Fruit fly (Drosophila melanogaster) whole organism, embryonic: ENCODE data around the gene AIMP2.

ENCODE experiments used
- Adf1 ChIP-seq: fragments of 200-800 bp; sonication (Bioruptor generic); IDR thresholded peaks from 2 replicates; pipeline ENCODE4 v1.3.6; 2022; ENCODE audit warnings: missing biosample characterization, missing genetic modification characterization
- CG10274 ChIP-seq: fragments of 200-800 bp; sonication (Bioruptor generic); optimal IDR thresholded peaks from 3 replicates; lab custom pipeline; 2017; ENCODE audit warnings: missing biosample characterization, mild to moderate bottlenecking, missing genetic modification characterization
- CG11398 ChIP-seq: fragments of 200-800 bp; sonication (Bioruptor generic); optimal IDR thresholded peaks from 2 replicates; lab custom pipeline; 2016; ENCODE audit warnings: missing biosample characterization, missing genetic modification characterization
- CG12299 ChIP-seq: fragments of 200-800 bp; sonication (Bioruptor generic); optimal IDR thresholded peaks from 2 replicates; lab custom pipeline; 2018; ENCODE audit warnings: missing biosample characterization, mild to moderate bottlenecking, missing genetic modification characterization
- CG12659 ChIP-seq: fragments of 200-800 bp; sonication (Bioruptor generic); optimal IDR thresholded peaks from 3 replicates; lab custom pipeline; 2017; ENCODE audit warnings: mild to moderate bottlenecking, missing biosample characterization, missing genetic modification reagents, missing genetic modification characterization
- CG14667 ChIP-seq: fragments of 200-800 bp; sonication (Bioruptor generic); IDR thresholded peaks from 2 replicates; pipeline ENCODE4 v1.3.6; 2022; ENCODE audit warnings: missing biosample characterization, missing genetic modification characterization
- CG17328 ChIP-seq: fragments of 200-800 bp; sonication (Bioruptor generic); IDR thresholded peaks from 2 replicates; pipeline ENCODE4 v1.3.6; 2022; ENCODE audit warnings: missing biosample characterization, missing genetic modification characterization
- CG17612 ChIP-seq: fragments of 200-800 bp; sonication (Bioruptor generic); IDR thresholded peaks from 2 replicates; pipeline ENCODE4 v1.3.6; 2022; ENCODE audit warnings: missing biosample characterization, missing genetic modification characterization
- CG17802 ChIP-seq: fragments of 200-800 bp; sonication (Bioruptor generic); optimal IDR thresholded peaks from 2 replicates; lab custom pipeline; 2018; ENCODE audit warnings: missing biosample characterization, mild to moderate bottlenecking, missing genetic modification characterization, moderate library complexity
- CG18476 ChIP-seq: fragments of 200-800 bp; sonication (Bioruptor generic); optimal IDR thresholded peaks from 2 replicates; lab custom pipeline; 2016; ENCODE audit warnings: missing biosample characterization, mild to moderate bottlenecking, missing genetic modification characterization
- CG2202 ChIP-seq: fragments of 200-800 bp; sonication (Bioruptor generic); optimal IDR thresholded peaks from 2 replicates; lab custom pipeline; 2018; ENCODE audit warnings: missing biosample characterization, mild to moderate bottlenecking, missing genetic modification characterization
- CG2712 ChIP-seq: fragments of 200-800 bp; optimal IDR thresholded peaks from 3 replicates; lab custom pipeline; 2019; ENCODE audit warnings: missing biosample characterization, mild to moderate bottlenecking, missing genetic modification characterization, moderate library complexity
- CG31388 ChIP-seq: fragments of 200-800 bp; sonication (Bioruptor generic); optimal IDR thresholded peaks from 2 replicates; lab custom pipeline; 2016; ENCODE audit warnings: missing biosample characterization, missing genetic modification characterization
- CG32532 ChIP-seq: fragments of 200-800 bp; sonication (Bioruptor generic); IDR thresholded peaks from 2 replicates; pipeline ENCODE4 v1.3.6; 2022; ENCODE audit warnings: missing biosample characterization, missing genetic modification characterization
- CG8089 ChIP-seq: fragments of 200-800 bp; sonication (Bioruptor generic); optimal IDR thresholded peaks from 3 replicates; lab custom pipeline; 2016; ENCODE audit warnings: missing biosample characterization, missing genetic modification characterization
- CHES-1-like ChIP-seq: fragments of 200-800 bp; sonication (Bioruptor generic); optimal IDR thresholded peaks from 2 replicates; lab custom pipeline; 2016; ENCODE audit warnings: missing biosample characterization, missing genetic modification characterization
- CTCF ChIP-seq: fragments of 200-800 bp; sonication (Bioruptor generic); optimal IDR thresholded peaks from 2 replicates; lab custom pipeline; 2017; ENCODE audit warnings: missing biosample characterization, mild to moderate bottlenecking, missing genetic modification characterization, moderate library complexity
- CrebB ChIP-seq: fragments of 200-800 bp; sonication (Bioruptor generic); optimal IDR thresholded peaks from 3 replicates; lab custom pipeline; 2018; ENCODE audit warnings: missing biosample characterization, mild to moderate bottlenecking, missing genetic modification characterization
- Dad ChIP-seq: fragments of 200-800 bp; sonication (Bioruptor generic); optimal IDR thresholded peaks from 3 replicates; lab custom pipeline; 2016; ENCODE audit warnings: missing biosample characterization, missing genetic modification characterization
- GATAe ChIP-seq: fragments of 200-800 bp; sonication (Bioruptor generic); conservative IDR thresholded peaks from 2 replicates; pipeline ENCODE4 v1.3.6; 2022; ENCODE audit warnings: missing biosample characterization, missing genetic modification characterization
- HLH3B ChIP-seq: fragments of 200-800 bp; sonication (Bioruptor generic); IDR thresholded peaks from 2 replicates; pipeline ENCODE4 v1.3.6; 2022; ENCODE audit warnings: missing biosample characterization, missing genetic modification characterization
- Jarid2 ChIP-seq: fragments of 200-800 bp; sonication (Bioruptor generic); optimal IDR thresholded peaks from 3 replicates; lab custom pipeline; 2017; ENCODE audit warnings: mild to moderate bottlenecking, missing biosample characterization, missing genetic modification reagents, missing genetic modification characterization
- Oli ChIP-seq: fragments of 200-800 bp; sonication (Bioruptor generic); optimal IDR thresholded peaks from 2 replicates; lab custom pipeline; 2018; ENCODE audit warnings: missing biosample characterization, mild to moderate bottlenecking, missing genetic modification characterization, moderate library complexity
- Ptx1 ChIP-seq: fragments of 200-800 bp; sonication (Bioruptor generic); IDR thresholded peaks from 2 replicates; pipeline ENCODE4 v1.3.6; 2022; ENCODE audit warnings: missing biosample characterization, missing genetic modification characterization
- Scr ChIP-seq: fragments of 200-800 bp; sonication (Bioruptor generic); IDR thresholded peaks from 2 replicates; pipeline ENCODE4 v1.3.6; 2022; ENCODE audit warnings: missing biosample characterization, missing genetic modification characterization; ENCODE audit not compliant: partially characterized antibody
- Sin3A ChIP-seq: fragments of >200 bp; optimal IDR thresholded peaks from 2 replicates; lab custom pipeline; 2018
- Tbp ChIP-seq: fragments of >200 bp; optimal IDR thresholded peaks from 2 replicates; lab custom pipeline; 2018; ENCODE audit warnings: missing biosample characterization, missing genetic modification characterization
- Xrp1 ChIP-seq: fragments of 200-800 bp; sonication (Bioruptor generic); IDR thresholded peaks from 2 replicates; pipeline ENCODE4 v1.3.6; 2022; ENCODE audit warnings: missing biosample characterization, missing genetic modification characterization
- amos ChIP-seq: fragments of 200-800 bp; sonication (Bioruptor generic); IDR thresholded peaks from 2 replicates; pipeline ENCODE4 v1.3.6; 2022; ENCODE audit warnings: missing biosample characterization, missing genetic modification characterization; ENCODE audit not compliant: partially characterized antibody
- bsh ChIP-seq, 2 experiments: fragments of 200-800 bp; sonication (Bioruptor generic); optimal IDR thresholded peaks; 2 replicates each; lab custom pipeline; 2017 to 2018; ENCODE audit warnings: mild to moderate bottlenecking in 2 of 2, missing biosample characterization in 2 of 2, missing genetic modification characterization in 2 of 2, moderate library complexity in 1 of 2
- cg ChIP-seq: fragments of 200-800 bp; sonication (Bioruptor generic); optimal IDR thresholded peaks from 3 replicates; lab custom pipeline; 2019; ENCODE audit warnings: missing biosample characterization, mild to moderate bottlenecking, missing genetic modification characterization, moderate library complexity
- emc ChIP-seq: fragments of 200-800 bp; sonication (Bioruptor generic); optimal IDR thresholded peaks from 2 replicates; lab custom pipeline; 2016; ENCODE audit warnings: missing biosample characterization, missing genetic modification characterization
- ems ChIP-seq: fragments of 200-800 bp; sonication (Bioruptor generic); optimal IDR thresholded peaks from 3 replicates; lab custom pipeline; 2016; ENCODE audit warnings: missing biosample characterization, missing genetic modification characterization
- exex ChIP-seq: fragments of 200-800 bp; sonication (Bioruptor generic); optimal IDR thresholded peaks from 4 replicates; lab custom pipeline; 2018; ENCODE audit warnings: missing biosample characterization, mild to moderate bottlenecking, missing genetic modification characterization, moderate library complexity
- gt ChIP-seq: fragments of 200-800 bp; sonication (Bioruptor generic); IDR thresholded peaks from 2 replicates; pipeline ENCODE4 v1.3.6; 2022; ENCODE audit warnings: missing biosample characterization, missing genetic modification characterization
- ken ChIP-seq: fragments of 200-800 bp; sonication (Bioruptor generic); IDR thresholded peaks from 3 replicates; pipeline ENCODE4 v1.3.6; 2022; ENCODE audit warnings: missing biosample characterization, missing genetic modification characterization
- nerfin-2 ChIP-seq: fragments of 200-800 bp; sonication (Bioruptor generic); IDR thresholded peaks from 2 replicates; pipeline ENCODE4 v1.3.6; 2022; ENCODE audit warnings: missing biosample characterization, missing genetic modification characterization; ENCODE audit not compliant: partially characterized antibody
- oc ChIP-seq: fragments of 200-800 bp; sonication (Bioruptor generic); optimal IDR thresholded peaks from 2 replicates; lab custom pipeline; 2018; ENCODE audit warnings: missing biosample characterization, mild to moderate bottlenecking, missing genetic modification characterization, moderate library complexity
- onecut ChIP-seq: fragments of 200-800 bp; sonication (Bioruptor generic); IDR thresholded peaks from 2 replicates; pipeline ENCODE4 v1.3.6; 2022; ENCODE audit warnings: missing biosample characterization, missing genetic modification characterization
- sc ChIP-seq, 3 experiments: fragments of >200 bp in 2 of 3; fragments of 200-800 bp in 1 of 3; sonication (Bioruptor generic) in 1 of 3; optimal IDR thresholded peaks; 2 replicates in 2 of 3; 3 replicates in 1 of 3; lab custom pipeline; 2017; ENCODE audit warnings: mild to moderate bottlenecking in 1 of 3, missing biosample characterization in 1 of 3, missing genetic modification characterization in 1 of 3, missing genetic modification reagents in 1 of 3
- sob ChIP-seq: fragments of 200-800 bp; sonication (Bioruptor generic); IDR thresholded peaks from 2 replicates; pipeline ENCODE4 v1.3.6; 2022; ENCODE audit warnings: missing biosample characterization, missing genetic modification characterization
- tap ChIP-seq: fragments of 200-800 bp; optimal IDR thresholded peaks from 3 replicates; lab custom pipeline; 2019; ENCODE audit warnings: missing biosample characterization, mild to moderate bottlenecking, missing genetic modification characterization, moderate library complexity
- tin ChIP-seq: fragments of 200-800 bp; sonication (Bioruptor generic); optimal IDR thresholded peaks from 3 replicates; lab custom pipeline; 2016; ENCODE audit warnings: missing biosample characterization, missing genetic modification characterization
- tna ChIP-seq: fragments of 200-800 bp; sonication (Bioruptor generic); IDR thresholded peaks from 2 replicates; pipeline ENCODE4 v1.3.6; 2022; ENCODE audit warnings: missing biosample characterization, missing genetic modification characterization; ENCODE audit not compliant: partially characterized antibody
- twi ChIP-seq: fragments of 200-800 bp; optimal IDR thresholded peaks from 2 replicates; lab custom pipeline; 2019; ENCODE audit warnings: missing biosample characterization, mild to moderate bottlenecking, missing genetic modification characterization, moderate library complexity
- usp ChIP-seq: fragments of >200 bp; optimal IDR thresholded peaks from 2 replicates; lab custom pipeline; 2017; ENCODE audit warnings: missing biosample characterization, missing genetic modification characterization
- wek ChIP-seq: fragments of 200-800 bp; sonication (Bioruptor generic); optimal IDR thresholded peaks from 3 replicates; lab custom pipeline; 2018; ENCODE audit warnings: missing biosample characterization, mild to moderate bottlenecking, missing genetic modification characterization, moderate library complexity
- zf30C ChIP-seq: fragments of 200-800 bp; sonication (Bioruptor generic); optimal IDR thresholded peaks from 3 replicates; lab custom pipeline; 2018; ENCODE audit warnings: missing biosample characterization, mild to moderate bottlenecking, missing genetic modification characterization
- zfh2 ChIP-seq: fragments of 200-800 bp; sonication (Bioruptor generic); optimal IDR thresholded peaks from 2 replicates; lab custom pipeline; 2016; ENCODE audit warnings: missing biosample characterization, missing genetic modification characterization

The AIMP2 gene

DNA sequence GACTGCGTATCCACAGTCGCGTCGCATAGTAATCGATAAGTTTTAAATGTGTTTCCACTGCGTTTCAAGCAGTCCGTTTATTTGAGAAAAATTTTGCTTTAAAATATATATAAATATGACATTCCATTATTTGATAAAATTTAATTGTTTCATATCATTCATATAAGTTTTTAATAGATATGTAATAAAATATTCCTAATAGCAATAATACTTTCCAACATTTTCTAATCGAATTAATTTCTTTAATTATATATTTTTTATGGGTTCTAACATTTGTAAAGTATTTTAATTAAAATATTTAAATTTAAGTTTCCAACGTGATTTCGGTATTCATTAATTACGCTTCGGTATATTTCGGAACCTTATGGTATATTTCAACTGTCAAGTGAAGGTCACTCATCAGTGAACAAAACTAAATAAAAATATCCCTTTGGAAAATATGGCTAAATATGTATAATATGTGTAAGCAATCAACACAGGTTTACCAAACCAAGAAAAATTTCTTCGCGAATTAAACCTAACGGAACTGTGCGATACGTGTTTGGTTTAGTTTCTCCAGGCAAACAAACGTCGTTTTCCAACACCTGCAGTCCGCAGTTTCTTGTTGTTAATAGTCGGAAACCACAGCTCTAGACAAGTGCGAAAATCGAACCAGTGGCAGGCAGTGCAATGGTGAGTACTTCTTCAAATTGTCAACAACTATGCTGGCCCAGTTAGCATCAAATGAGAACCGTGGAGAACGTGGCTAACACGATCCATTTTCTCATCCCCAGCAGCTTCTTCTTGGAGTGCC lies 20.2 kb upstream of the AIMP2 start, which contains the start of the genes CG7739 and SCCRO (continued):
- TF ChIP-seq ken, result 0 out of 3 replicates have a peak, but pooled peaks have one; percentile 52
- TF ChIP-seq oc (tag; lab: Kevin White, UChicago), result no peak
- TF ChIP-seq CG8089 (GFP tag; lab: Kevin White, UChicago), result no peak
- TF ChIP-seq ems (GFP tag; lab: Kevin White, UChicago), result peak; percentile 52
- peak; percentile 81 for TF ChIP-seq Xrp1 (GFP tag; lab: Robert Waterston, UW)
- TF ChIP-seq CG17612 (GFP tag; lab: Robert Waterston, UW), result 0 out of 2 replicates have a peak, but pooled peaks have one; percentile 27
- TF ChIP-seq HLH3B (GFP tag; lab: Robert Waterston, UW), result peak; percentile 77
- TF ChIP-seq CG2712 (tag; lab: Kevin White, UChicago), result peak; percentile 78
- TF ChIP-seq Tbp (GFP tag; lab: Kevin White, UChicago), result no peak
- peak; percentile 47 for TF ChIP-seq Adf1 (GFP tag; lab: Robert Waterston, UW)
- peak; percentile 79 for TF ChIP-seq CG12659 (GFP tag; lab: Kevin White, UChicago)
- TF ChIP-seq CG17328 (GFP tag; lab: Robert Waterston, UW), result peak; percentile 65
- no peak for TF ChIP-seq onecut (GFP tag; lab: Robert Waterston, UW)
- peak; percentile 41 for TF ChIP-seq zfh2 (GFP tag; lab: Kevin White, UChicago)
- TF ChIP-seq sc (optimal IDR thresholded peaks at IDR 0.05; lab: Kevin White, UChicago), result no peak
- TF ChIP-seq sc (GFP tag; optimal IDR thresholded peaks at IDR 0.05; lab: Kevin White, UChicago), result no peak
- 0 out of 2 replicates have a peak, but pooled peaks have one; percentile 15 for TF ChIP-seq CG14667
- no peak for TF ChIP-seq CG2202 (tag; lab: Kevin White, UChicago)
- TF ChIP-seq Scr (GFP tag; lab: Robert Waterston, UW), result peak; percentile 66
- TF ChIP-seq cg (GFP tag; lab: Kevin White, UChicago), result no peak
- peak; percentile 46 for TF ChIP-seq CHES-1-like
- TF ChIP-seq bsh (GFP tag; optimal IDR thresholded peaks at IDR 0.05; lab: Kevin White, UChicago), result peak in 1 of 2 experiments; percentile 67
- peak; percentile 22 for TF ChIP-seq CG12299 (tag; lab: Kevin White, UChicago)
- TF ChIP-seq sob (GFP tag; lab: Robert Waterston, UW), result peak; percentile 70
- TF ChIP-seq Oli (tag; lab: Kevin White, UChicago), result peak; percentile 29
- no peak for TF ChIP-seq CG10274 (GFP tag; lab: Kevin White, UChicago)
- peak; percentile 65 for TF ChIP-seq tin
- TF ChIP-seq CTCF (GFP tag; lab: Kevin White, UChicago), result no peak
- TF ChIP-seq Ptx1, result peak; percentile 75
- peak; percentile 26 for TF ChIP-seq CG11398 (GFP tag; lab: Kevin White, UChicago)
- peak; percentile 70 for TF ChIP-seq CG17802 (tag; lab: Kevin White, UChicago)
- peak; percentile 25 for TF ChIP-seq exex (tag; lab: Kevin White, UChicago)
- no peak for TF ChIP-seq Jarid2 (GFP tag; lab: Kevin White, UChicago)
- TF ChIP-seq wek, result no peak
- 0 out of 2 replicates have a peak, but pooled peaks have one; percentile 10 for TF ChIP-seq GATAe (GFP tag; lab: Robert Waterston, UW)
- no peak for TF ChIP-seq twi
- TF ChIP-seq emc (GFP tag; lab: Kevin White, UChicago), result no peak
- peak; percentile 87 for TF ChIP-seq CG32532 (GFP tag; lab: Robert Waterston, UW)
- no peak for TF ChIP-seq CG31388
- peak; percentile 71; the same call in 1 of the 2 replicates for TF ChIP-seq amos (GFP tag; lab: Robert Waterston, UW)
- TF ChIP-seq gt (GFP tag; lab: Robert Waterston, UW), result no peak
- TF ChIP-seq CG18476 (GFP tag; lab: Kevin White, UChicago), result peak; percentile 1
- TF ChIP-seq CrebB (tag; lab: Kevin White, UChicago), result no peak
- TF ChIP-seq Dad, result peak; percentile 19
- peak; percentile 66 for TF ChIP-seq Sin3A (lab: Kevin White, UChicago)
- peak; percentile 57 for TF ChIP-seq tap (tag; lab: Kevin White, UChicago)
- no peak for TF ChIP-seq zf30C (GFP tag; lab: Kevin White, UChicago)
- TF ChIP-seq usp (GFP tag; lab: Kevin White, UChicago), result no peak
- no peak for TF ChIP-seq tna (GFP tag; lab: Robert Waterston, UW)
- no peak for TF ChIP-seq nerfin-2 (GFP tag; lab: Robert Waterston, UW)
